Worm (Caenorhabditis elegans): ENCODE results near the gene txbp-3.

Gene txbp-3

ce11 chrIII:5074398-5074797, 27.1 kb upstream of the txbp-3 start, which contains the start of gene ttbk-6:
TSS of gene ttbk-6 (plus strand) at chrIII:5074698.
- TF ChIP-seq chd-7 (tag; optimal IDR thresholded peaks at IDR 0.05): no peak
- no peak for TF ChIP-seq attf-5 (GFP tag; optimal IDR thresholded peaks at IDR 0.05)
- TF ChIP-seq let-526 (GFP tag; IDR thresholded peaks at IDR 0.05): no peak
- no peak for TF ChIP-seq hrde-1 (tag; optimal IDR thresholded peaks at IDR 0.05; ENCODE audit: borderline replicate concordance)
- no peak for TF ChIP-seq ztf-28 (GFP tag; IDR thresholded peaks at IDR 0.05)
- TF ChIP-seq ztf-25 (GFP tag; IDR thresholded peaks at IDR 0.05): no peak
- TF ChIP-seq cebp-2 (GFP tag; IDR thresholded peaks at IDR 0.05): no peak
- TF ChIP-seq him-1 (tag; optimal IDR thresholded peaks at IDR 0.05): no peak
- TF ChIP-seq ZK185.1 (tag; optimal IDR thresholded peaks at IDR 0.05; ENCODE audit: poor library complexity, severe bottlenecking): no peak
- no peak for TF ChIP-seq rcor-1 (GFP tag; IDR thresholded peaks at IDR 0.05)
- no peak for TF ChIP-seq pbrm-1 (GFP tag; IDR thresholded peaks at IDR 0.05)
- TF ChIP-seq pha-4 (tag; optimal IDR thresholded peaks at IDR 0.05): no peak
- TF ChIP-seq ceh-100 (GFP tag; IDR thresholded peaks at IDR 0.05): no peak

DNA sequence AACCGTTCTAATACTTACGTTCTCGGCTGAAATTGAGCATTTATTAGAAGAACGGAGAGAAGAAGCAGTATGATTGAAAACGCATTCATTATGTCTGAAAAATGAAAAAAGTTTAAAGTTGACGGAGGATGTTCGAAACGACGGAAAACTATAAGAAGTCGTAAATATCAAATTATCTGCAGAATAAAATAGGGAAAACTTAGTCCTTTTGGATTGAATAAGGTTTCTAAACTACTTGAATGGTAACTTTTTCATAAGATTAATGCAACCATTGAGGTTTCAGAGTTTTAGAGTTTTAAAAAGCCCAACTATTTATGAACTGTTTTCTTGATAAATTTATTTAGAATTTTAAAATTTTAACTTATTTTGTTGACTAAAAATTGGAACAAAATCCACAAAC, 24.2 kb upstream of the txbp-3 start, which contains the start of gene C45G9.12:
Gene C45G9.12, minus strand, starts transcription at position 101 of the 400 bp plus-strand sequence.
- TF ChIP-seq nhr-179 (tag; optimal IDR thresholded peaks at IDR 0.05) (no peak), ztf-3 (GFP tag; optimal IDR thresholded peaks at IDR 0.05) (no peak), F10E7.11 (tag; optimal IDR thresholded peaks at IDR 0.05) (no peak)

- TF ChIP-seq nfyb-1 (GFP tag; IDR thresholded peaks at IDR 0.05) (no peak), ceh-27 (GFP tag; optimal IDR thresholded peaks at IDR 0.05) (peak; percentile 88), ceh-79 (tag; optimal IDR thresholded peaks at IDR 0.05) (no peak), let-526 (GFP tag; IDR thresholded peaks at IDR 0.05) (no peak), ama-1 (optimal IDR thresholded peaks at IDR 0.05) (no peak), ama-1 (GFP tag; optimal IDR thresholded peaks at IDR 0.05) (no peak), ceh-100 (GFP tag; IDR thresholded peaks at IDR 0.05) (peak; percentile 47; the same call in 1 of the 2 replicates), efl-1 (GFP tag; optimal IDR thresholded peaks at IDR 0.05) (peak; percentile 65), egrh-3 (GFP tag; IDR thresholded peaks at IDR 0.05) (no peak), madf-6 (GFP tag; IDR thresholded peaks at IDR 0.05) (peak; percentile 73; the same call in 1 of the 2 replicates), snpc-4 (GFP tag; optimal IDR thresholded peaks at IDR 0.05) (no peak), snpc-4 (tag; optimal IDR thresholded peaks at IDR 0.05) (peak in 1 of 4 experiments; percentile 45), let-607 (tag; optimal IDR thresholded peaks at IDR 0.05) (no peak), athp-1 (tag; optimal IDR thresholded peaks at IDR 0.05) (no peak), nhr-80 (tag; optimal IDR thresholded peaks at IDR 0.05) (no peak), Y67H2A.10 (GFP tag; conservative IDR thresholded peaks at IDR 0.05) (peak; percentile 57; the same call in 1 of the 2 replicates), F33H1.4 (GFP tag; IDR thresholded peaks at IDR 0.05) (peak; percentile 65), rec-8 (tag; optimal IDR thresholded peaks at IDR 0.05) (peak in 1 of 2 experiments; percentile 39), ekl-4 (GFP tag; IDR thresholded peaks at IDR 0.05) (0 out of 2 replicates have a peak, but pooled peaks have one; percentile 37), ccch-3 (GFP tag; optimal IDR thresholded peaks at IDR 0.05) (no peak), dpl-1 (GFP tag; optimal IDR thresholded peaks at IDR 0.05) (peak; percentile 58), attf-3 (GFP tag; conservative IDR thresholded peaks at IDR 0.05) (no peak), rcor-1 (GFP tag; IDR thresholded peaks at IDR 0.05) (peak; percentile 37; the same call in 1 of the 2 replicates), Y53F4B.3 (GFP tag; IDR thresholded peaks at IDR 0.05) (no peak), him-1 (tag; optimal IDR thresholded peaks at IDR 0.05) (peak; percentile 61), dox-1 (GFP tag; IDR thresholded peaks at IDR 0.05) (no peak), fkh-3 (tag; optimal IDR thresholded peaks at IDR 0.05) (no peak), tlf-1 (GFP tag; optimal IDR thresholded peaks at IDR 0.05) (peak; percentile 13), lin-35 (GFP tag; optimal IDR thresholded peaks at IDR 0.05) (peak in 1 of 3 experiments; percentile 74), xnd-1 (tag; optimal IDR thresholded peaks at IDR 0.05) (peak; percentile 50), madf-8 (GFP tag; conservative IDR thresholded peaks at IDR 0.05) (peak; percentile 36), K12H6.12 (tag; optimal IDR thresholded peaks at IDR 0.05) (peak; percentile 31), lir-1 (GFP tag; conservative IDR thresholded peaks at IDR 0.05) (no peak)
Measured at ce11 chrIII:5068675-5069233, 21.5 kb upstream of the txbp-3 start, which contains the start of the genes C45G9.11 and C45G9.2. TSS of gene C45G9.11 (minus strand) at chrIII:5068725. TSS of gene C45G9.2 (plus strand) at chrIII:5069066.

All from whole organism, young adult.